Worm (Caenorhabditis elegans): ENCODE measurements around the gene nduc-2.

nduc-2 gene

DNA sequence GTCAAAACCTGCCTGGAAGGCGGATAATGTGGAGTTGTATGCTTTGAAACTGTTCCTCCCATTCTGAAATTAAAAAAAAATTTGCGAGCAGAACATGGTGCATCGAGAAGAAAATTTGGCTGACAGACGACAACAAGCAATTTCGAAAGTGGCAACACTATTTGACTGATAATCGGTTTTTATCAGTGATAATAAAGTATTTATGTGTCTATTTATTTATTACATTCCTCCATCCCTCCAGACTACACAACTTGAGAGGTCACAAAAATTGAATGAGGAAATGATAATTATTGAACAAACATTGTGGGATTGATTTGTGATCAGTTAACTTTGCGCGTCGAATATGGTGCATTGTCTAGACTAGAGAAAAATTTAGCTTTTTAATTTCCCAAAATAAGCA lies 47.2 kb upstream of the nduc-2 start, which contains the start of gene cest-25 (continued):
- TF ChIP-seq lin-1 (GFP tag; IDR thresholded peaks at IDR 0.05), result 0 out of 2 replicates have a peak, but pooled peaks have one; percentile 25
- TF ChIP-seq unc-62 (GFP tag; optimal IDR thresholded peaks at IDR 0.05 in 1 of 2), result no peak
- no peak for TF ChIP-seq unc-62 (tag; optimal IDR thresholded peaks at IDR 0.05)
- no peak for TF ChIP-seq ctbp-1 (GFP tag; IDR thresholded peaks at IDR 0.05)
- TF ChIP-seq daf-12 (tag; optimal IDR thresholded peaks at IDR 0.05), result no peak
- no peak for TF ChIP-seq F26F4.8 (GFP tag; conservative IDR thresholded peaks at IDR 0.05)
- no peak for TF ChIP-seq snpc-1.2 (GFP tag; IDR thresholded peaks at IDR 0.05)
- no peak for TF ChIP-seq gei-8 (GFP tag; optimal IDR thresholded peaks at IDR 0.05)
- TF ChIP-seq tra-1 (GFP tag; IDR thresholded peaks at IDR 0.05), result no peak
- TF ChIP-seq lin-39 (tag; optimal IDR thresholded peaks at IDR 0.05), result no peak
- no peak for TF ChIP-seq Y105C5A.15 (GFP tag; IDR thresholded peaks at IDR 0.05)
- no peak for TF ChIP-seq cey-2 (tag; optimal IDR thresholded peaks at IDR 0.05; ENCODE audit: borderline replicate concordance, insufficient read depth)
- no peak for TF ChIP-seq ztf-11 (tag; optimal IDR thresholded peaks at IDR 0.05)
- no peak for TF ChIP-seq sdz-12 (GFP tag; optimal IDR thresholded peaks at IDR 0.05)
- TF ChIP-seq mdl-1 (tag; optimal IDR thresholded peaks at IDR 0.05), result no peak
- TF ChIP-seq Y5F2A.4 (GFP tag; optimal IDR thresholded peaks at IDR 0.05), result no peak
- TF ChIP-seq aha-1 (tag), result no peak
- TF ChIP-seq Y48G9A.11 (GFP tag; IDR thresholded peaks at IDR 0.05), result no peak
- TF ChIP-seq unc-39 (tag; optimal IDR thresholded peaks at IDR 0.05), result no peak
- no peak for TF ChIP-seq unc-130 (GFP tag; optimal IDR thresholded peaks at IDR 0.05)
- TF ChIP-seq mes-2 (tag; optimal IDR thresholded peaks at IDR 0.05; ENCODE audit: poor library complexity, severe bottlenecking), result no peak
- no peak for TF ChIP-seq madf-5 (GFP tag; IDR thresholded peaks at IDR 0.05)
- TF ChIP-seq nhr-11 (tag; optimal IDR thresholded peaks at IDR 0.05), result no peak
- TF ChIP-seq nhr-25 (tag; optimal IDR thresholded peaks at IDR 0.05; ENCODE audit: borderline replicate concordance, insufficient read depth), result no peak
- no peak for TF ChIP-seq mxl-3 (GFP tag; optimal IDR thresholded peaks at IDR 0.05)
- TF ChIP-seq F44E2.7 (GFP tag; IDR thresholded peaks at IDR 0.05), result no peak
- no peak for TF ChIP-seq jun-1 (tag; optimal IDR thresholded peaks at IDR 0.05)
- no peak for TF ChIP-seq hmg-1.1 (GFP tag; IDR thresholded peaks at IDR 0.05)
- TF ChIP-seq snpc-4 (tag; optimal IDR thresholded peaks at IDR 0.05), result no peak
- TF ChIP-seq lin-13 (GFP tag; optimal IDR thresholded peaks at IDR 0.05), result no peak
- no peak for TF ChIP-seq lin-38 (GFP tag; IDR thresholded peaks at IDR 0.05)
- TF ChIP-seq ama-1 (optimal IDR thresholded peaks at IDR 0.05), result no peak
- TF ChIP-seq nhr-42 (GFP tag; IDR thresholded peaks at IDR 0.05), result no peak
- no peak for TF ChIP-seq zip-2 (tag; optimal IDR thresholded peaks at IDR 0.05)
- peak; percentile 71 for TF ChIP-seq hlh-11 (tag; optimal IDR thresholded peaks at IDR 0.05)
- peak; percentile 21 for TF ChIP-seq T20F7.1 (GFP tag; optimal IDR thresholded peaks at IDR 0.05)
- no peak for TF ChIP-seq ceh-44 (GFP tag; IDR thresholded peaks at IDR 0.05)
- TF ChIP-seq hlh-30 (tag; optimal IDR thresholded peaks at IDR 0.05; ENCODE audit: insufficient read depth), result no peak
- peak; percentile 96 for TF ChIP-seq nhr-28 (tag; optimal IDR thresholded peaks at IDR 0.05)
- no peak for TF ChIP-seq T26A8.4 (GFP tag; IDR thresholded peaks at IDR 0.05)
- no peak for TF ChIP-seq nhr-76 (tag; optimal IDR thresholded peaks at IDR 0.05)

DNA sequence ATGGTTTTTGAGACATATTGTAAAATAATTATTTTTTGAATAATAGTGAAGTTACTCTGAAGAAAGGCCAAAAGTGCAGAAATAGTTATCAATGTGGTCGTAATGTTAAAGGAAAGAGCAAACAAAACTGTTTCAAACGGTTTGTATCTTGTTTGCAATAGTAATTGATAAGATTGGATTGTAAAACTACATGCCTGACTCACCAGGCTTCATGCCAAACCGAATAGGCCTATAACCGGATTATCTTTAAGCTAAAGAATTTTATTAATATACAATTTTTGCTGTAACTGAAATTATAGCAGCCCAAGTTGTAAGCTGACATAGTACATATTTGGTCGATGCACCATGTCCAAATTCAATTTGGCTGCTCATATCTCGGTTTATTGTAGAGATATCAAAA lies 40.1 kb upstream of the nduc-2 start, which contains the start of gene Y71H2AM.14:
Gene Y71H2AM.14, minus strand, starts transcription at position 101 of the 400 bp plus-strand sequence.
- TF ChIP-seq pqm-1 (tag; optimal IDR thresholded peaks at IDR 0.05) (peak; percentile 43), set-16 (GFP tag; IDR thresholded peaks at IDR 0.05) (no peak)
